Worm (Caenorhabditis elegans) whole organism, young adult: ENCODE data around the gene F13B6.2.

Source experiments
- B0261.1 ChIP-seq: sonication (generic microtip); optimal IDR thresholded peaks from 2 replicates; lab custom pipeline; 2016; ENCODE audit warnings: mild to moderate bottlenecking, missing genetic modification characterization, moderate library complexity, missing compliant biosample characterization
- C17E4.6 ChIP-seq: fragments of 200-800 bp; sonication (Bioruptor generic); IDR thresholded peaks from 2 replicates; pipeline ENCODE4 v1.3.6; 2022; ENCODE audit warnings: missing genetic modification reagents, missing genetic modification characterization, missing compliant biosample characterization
- F33H1.4 ChIP-seq: fragments of 200-800 bp; sonication (Bioruptor generic); IDR thresholded peaks from 2 replicates; pipeline ENCODE4 v1.3.6; 2022; ENCODE audit warnings: missing genetic modification reagents, missing genetic modification characterization, missing compliant biosample characterization
- F37B4.10 ChIP-seq: fragments of 200-800 bp; sonication (Bioruptor generic); IDR thresholded peaks from 2 replicates; pipeline ENCODE4 v1.3.6; 2022; ENCODE audit warnings: missing genetic modification characterization, missing compliant biosample characterization
- F55B11.4 ChIP-seq: sonication (generic microtip); optimal IDR thresholded peaks from 2 replicates; lab custom pipeline; 2016; ENCODE audit warnings: missing compliant biosample characterization, missing genetic modification characterization, borderline replicate concordance; ENCODE audit not compliant: insufficient read depth
- K12H6.12 ChIP-seq: fragments of 200-800 bp; sonication (Bioruptor generic); optimal IDR thresholded peaks from 2 replicates; lab custom pipeline; 2018; ENCODE audit warnings: mild to moderate bottlenecking, missing genetic modification characterization, missing compliant biosample characterization
- T26A5.8 ChIP-seq: sonication (generic microtip); optimal IDR thresholded peaks from 2 replicates; lab custom pipeline; 2016; ENCODE audit warnings: missing genetic modification characterization, missing compliant biosample characterization
- Y53G8AR.9 ChIP-seq: fragments of 200-800 bp; sonication (Bioruptor generic); conservative IDR thresholded peaks from 2 replicates; pipeline ENCODE4 v1.3.6; 2022; ENCODE audit warnings: missing genetic modification reagents, missing genetic modification characterization, missing compliant biosample characterization
- Y79H2A.3 ChIP-seq: fragments of 200-800 bp; sonication (Bioruptor generic); conservative IDR thresholded peaks from 2 replicates; pipeline ENCODE4 v1.3.6; 2022; ENCODE audit warnings: missing genetic modification reagents, missing genetic modification characterization, missing compliant biosample characterization
- Y95B8A.8 ChIP-seq: fragments of 200-800 bp; sonication (Bioruptor generic); IDR thresholded peaks from 2 replicates; pipeline ENCODE4 v1.3.6; 2022; ENCODE audit warnings: missing genetic modification reagents, missing genetic modification characterization, missing compliant biosample characterization
- aptf-3 ChIP-seq: fragments of 200-800 bp; sonication (Bioruptor generic); IDR thresholded peaks from 2 replicates; pipeline ENCODE4 v1.3.6; 2022; ENCODE audit warnings: missing genetic modification characterization, missing compliant biosample characterization
- atf-7 ChIP-seq: sonication (generic microtip); optimal IDR thresholded peaks from 2 replicates; lab custom pipeline; 2017; ENCODE audit warnings: mild to moderate bottlenecking, missing genetic modification characterization, missing compliant biosample characterization
- attf-6 ChIP-seq: fragments of 200-800 bp; sonication (Bioruptor generic); IDR thresholded peaks from 2 replicates; pipeline ENCODE4 v1.3.6; 2022; ENCODE audit warnings: missing genetic modification reagents, missing genetic modification characterization, missing compliant biosample characterization
- cebp-2 ChIP-seq: fragments of 200-800 bp; sonication (Bioruptor generic); IDR thresholded peaks from 2 replicates; pipeline ENCODE4 v1.3.6; 2022; ENCODE audit warnings: missing genetic modification characterization, missing compliant biosample characterization
- ceh-100 ChIP-seq: fragments of 200-800 bp; sonication (Bioruptor generic); IDR thresholded peaks from 2 replicates; pipeline ENCODE4 v1.3.6; 2022; ENCODE audit warnings: missing genetic modification reagents, missing genetic modification characterization, missing compliant biosample characterization
- ceh-27 ChIP-seq: fragments of 200-800 bp; sonication (Bioruptor generic); optimal IDR thresholded peaks from 2 replicates; lab custom pipeline; 2018; ENCODE audit warnings: mild to moderate bottlenecking, missing genetic modification characterization, moderate library complexity, missing compliant biosample characterization
- ceh-79 ChIP-seq: sonication (generic microtip); optimal IDR thresholded peaks from 2 replicates; lab custom pipeline; 2017; ENCODE audit warnings: mild to moderate bottlenecking, missing genetic modification characterization, missing compliant biosample characterization
- dpl-1 ChIP-seq: fragments of 150-350 bp; optimal IDR thresholded peaks from 2 replicates; lab custom pipeline; 2014; ENCODE audit warnings: missing biosample characterization, missing genetic modification reagents, missing genetic modification characterization
- efl-1 ChIP-seq: fragments of 150-350 bp; optimal IDR thresholded peaks from 2 replicates; lab custom pipeline; 2014; ENCODE audit warnings: missing biosample characterization, missing genetic modification reagents, missing genetic modification characterization
- egl-18 ChIP-seq: fragments of 200-800 bp; sonication (Bioruptor generic); IDR thresholded peaks from 2 replicates; pipeline ENCODE4 v1.3.6; 2022; ENCODE audit warnings: missing genetic modification reagents, missing genetic modification characterization, missing compliant biosample characterization
- hlh-26 ChIP-seq: fragments of 200-800 bp; sonication (Bioruptor generic); conservative IDR thresholded peaks from 2 replicates; pipeline ENCODE4 v1.3.6; 2022; ENCODE audit warnings: missing genetic modification reagents, missing genetic modification characterization, missing compliant biosample characterization
- hrde-1 ChIP-seq: sonication (generic microtip); optimal IDR thresholded peaks from 2 replicates; lab custom pipeline; 2016; ENCODE audit warnings: missing genetic modification characterization, mild to moderate bottlenecking, missing compliant biosample characterization, moderate library complexity, missing genotype, missing genetic modification reagents, borderline replicate concordance
- hsf-1 ChIP-seq: fragments of 200-800 bp; sonication (Bioruptor generic); IDR thresholded peaks from 2 replicates; pipeline ENCODE4 v1.3.6; 2022; ENCODE audit warnings: missing genetic modification reagents, missing genetic modification characterization, missing compliant biosample characterization
- lin-40 ChIP-seq: sonication (generic microtip); optimal IDR thresholded peaks from 2 replicates; lab custom pipeline; 2016; ENCODE audit warnings: missing genetic modification characterization, mild to moderate bottlenecking, missing compliant biosample characterization, missing genotype, missing genetic modification reagents
- lsy-27 ChIP-seq: sonication (generic microtip); optimal IDR thresholded peaks from 2 replicates; lab custom pipeline; 2017; ENCODE audit warnings: missing genetic modification characterization, mild to moderate bottlenecking, missing compliant biosample characterization, antibody characterized with exemption, missing genotype, borderline replicate concordance; ENCODE audit not compliant: insufficient read depth
- madf-3 ChIP-seq: fragments of 200-800 bp; sonication (Bioruptor generic); IDR thresholded peaks from 2 replicates; pipeline ENCODE4 v1.3.6; 2022; ENCODE audit warnings: missing genetic modification reagents, missing genetic modification characterization, missing compliant biosample characterization
- mcd-1 ChIP-seq: fragments of 200-800 bp; sonication (Bioruptor generic); IDR thresholded peaks from 2 replicates; pipeline ENCODE4 v1.3.6; 2022; ENCODE audit warnings: missing genetic modification reagents, missing genetic modification characterization, missing compliant biosample characterization
- nfya-2 ChIP-seq: fragments of 200-800 bp; sonication (Bioruptor generic); IDR thresholded peaks from 2 replicates; pipeline ENCODE4 v1.3.6; 2022; ENCODE audit warnings: missing genetic modification reagents, missing genetic modification characterization, missing compliant biosample characterization
- nhr-120 ChIP-seq: fragments of 200-800 bp; sonication (Bioruptor generic); IDR thresholded peaks from 2 replicates; pipeline ENCODE4 v1.3.6; 2022; ENCODE audit warnings: missing genetic modification characterization, missing compliant biosample characterization
- nhr-80 ChIP-seq: sonication (generic microtip); optimal IDR thresholded peaks from 2 replicates; lab custom pipeline; 2016; ENCODE audit warnings: missing genetic modification characterization, missing compliant biosample characterization
- pbrm-1 ChIP-seq: fragments of 200-800 bp; sonication (Bioruptor generic); IDR thresholded peaks from 2 replicates; pipeline ENCODE4 v1.3.6; 2022; ENCODE audit warnings: missing genetic modification reagents, missing genetic modification characterization, missing compliant biosample characterization
- repo-1 ChIP-seq: sonication (generic microtip); optimal IDR thresholded peaks from 2 replicates; lab custom pipeline; 2017; ENCODE audit warnings: mild to moderate bottlenecking, missing genetic modification characterization, missing compliant biosample characterization
- sea-2 ChIP-seq: fragments of 200-800 bp; sonication (Bioruptor generic); IDR thresholded peaks from 2 replicates; pipeline ENCODE4 v1.3.6; 2022; ENCODE audit warnings: missing genetic modification characterization, missing compliant biosample characterization
- snpc-1.3 ChIP-seq: sonication (generic microtip); optimal IDR thresholded peaks from 2 replicates; lab custom pipeline; 2017; ENCODE audit warnings: missing genetic modification characterization, mild to moderate bottlenecking, missing compliant biosample characterization, antibody characterized with exemption, moderate library complexity, missing genotype, missing genetic modification reagents; ENCODE audit not compliant: insufficient read depth
- snpc-3.4 ChIP-seq: sonication (generic microtip); optimal IDR thresholded peaks from 2 replicates; lab custom pipeline; 2017; ENCODE audit warnings: missing genetic modification characterization, mild to moderate bottlenecking, missing compliant biosample characterization, antibody characterized with exemption, moderate library complexity, missing genotype, missing genetic modification reagents
- tbx-9 ChIP-seq: sonication (generic microtip); optimal IDR thresholded peaks from 2 replicates; lab custom pipeline; 2016; ENCODE audit warnings: borderline replicate concordance, missing genetic modification characterization, inconsistent platforms, missing compliant biosample characterization
- zfh-2 ChIP-seq: fragments of 200-800 bp; sonication (Bioruptor generic); conservative IDR thresholded peaks from 2 replicates; pipeline ENCODE4 v1.3.6; 2022; ENCODE audit warnings: missing genetic modification reagents, missing genetic modification characterization, missing compliant biosample characterization
- ztf-18 ChIP-seq: sonication (generic microtip); optimal IDR thresholded peaks from 2 replicates; lab custom pipeline; 2016; ENCODE audit warnings: missing genotype, mild to moderate bottlenecking, missing genetic modification characterization, missing compliant biosample characterization
- ztf-25 ChIP-seq: fragments of 200-800 bp; sonication (Bioruptor generic); IDR thresholded peaks from 2 replicates; pipeline ENCODE4 v1.3.6; 2022; ENCODE audit warnings: missing genetic modification reagents, missing genetic modification characterization, missing compliant biosample characterization
- ztf-6 ChIP-seq: fragments of 200-800 bp; sonication (Bioruptor generic); IDR thresholded peaks from 2 replicates; pipeline ENCODE4 v1.3.6; 2022; ENCODE audit warnings: missing genetic modification reagents, missing genetic modification characterization, missing compliant biosample characterization

Gene F13B6.2

ce11 chrIV:7503322-7503721 lies 43.2 kb upstream of the F13B6.2 start, which contains the start of gene glt-6:
glt-6 (plus strand) TSS chrIV:7503622.
- TF ChIP-seq lin-40 (tag; lab: Kevin White, UChicago), result no peak
- TF ChIP-seq dpl-1, result no peak
- TF ChIP-seq tbx-9 (tag; lab: Kevin White, UChicago), result no peak
- TF ChIP-seq K12H6.12 (tag; lab: Kevin White, UChicago), result no peak
- TF ChIP-seq hrde-1, result no peak
- no peak for TF ChIP-seq ceh-79
- no peak for TF ChIP-seq hsf-1 (GFP tag; lab: Robert Waterston, UW)
- TF ChIP-seq ztf-25 (GFP tag; lab: Robert Waterston, UW), result no peak
- no peak for TF ChIP-seq zfh-2 (GFP tag; lab: Robert Waterston, UW)
- TF ChIP-seq Y53G8AR.9 (GFP tag; lab: Robert Waterston, UW), result no peak
- no peak for TF ChIP-seq atf-7 (tag; lab: Kevin White, UChicago)
- no peak for TF ChIP-seq lsy-27 (tag; lab: Kevin White, UChicago)
- no peak for TF ChIP-seq efl-1
- TF ChIP-seq F37B4.10 (GFP tag; lab: Robert Waterston, UW), result no peak
- no peak for TF ChIP-seq mcd-1 (GFP tag; lab: Robert Waterston, UW)
- TF ChIP-seq, all 124 proteins: peak for 0

- TF ChIP-seq nhr-80 (tag; lab: Kevin White, UChicago) (no peak), egl-18 (GFP tag; lab: Robert Waterston, UW) (no peak), pbrm-1 (GFP tag; lab: Robert Waterston, UW) (no peak), F33H1.4 (GFP tag; lab: Robert Waterston, UW) (no peak), B0261.1 (no peak), aptf-3 (GFP tag; lab: Robert Waterston, UW) (no peak), snpc-1.3 (tag; lab: Kevin White, UChicago) (no peak), C17E4.6 (no peak), tbx-9 (tag; lab: Kevin White, UChicago) (no peak), madf-3 (no peak), hlh-26 (GFP tag; lab: Robert Waterston, UW) (no peak), T26A5.8 (tag; lab: Kevin White, UChicago) (no peak), cebp-2 (GFP tag; lab: Robert Waterston, UW) (no peak), ceh-100 (GFP tag; lab: Robert Waterston, UW) (no peak), attf-6 (GFP tag; lab: Robert Waterston, UW) (no peak)
These were observed 41.2 kb upstream of the F13B6.2 start, which contains the start of gene F55G1.15 for ce11 chrIV:7501337-7501736. F55G1.15 (minus strand) TSS chrIV:7501437.

DNA sequence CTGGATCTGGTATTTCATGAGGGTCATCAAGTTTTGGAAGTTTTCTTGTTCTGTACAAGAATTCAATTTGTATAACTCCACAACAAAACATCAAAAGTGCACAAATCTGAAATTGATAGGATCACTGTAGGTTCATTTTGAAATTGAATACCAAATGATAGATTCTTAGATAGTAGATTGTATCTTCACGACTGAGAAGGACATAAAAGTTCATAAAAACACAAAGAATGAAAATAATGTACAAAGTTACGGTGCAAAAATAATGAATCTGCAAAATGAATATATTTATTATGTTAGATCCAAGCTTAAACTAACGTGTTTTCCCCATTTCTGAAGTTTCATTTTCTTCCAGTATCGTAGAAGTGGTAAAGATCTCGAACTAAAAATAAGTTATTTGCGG lies 40.8 kb upstream of the F13B6.2 start:
- no peak for TF ChIP-seq Y79H2A.3 (GFP tag; lab: Robert Waterston, UW)
- TF ChIP-seq nfya-2 (GFP tag; lab: Robert Waterston, UW), result no peak
- no peak for TF ChIP-seq F55B11.4 (tag; lab: Kevin White, UChicago)
- TF ChIP-seq repo-1, result no peak
- no peak for TF ChIP-seq ztf-18 (tag; lab: Kevin White, UChicago)
- TF ChIP-seq hlh-26 (GFP tag; lab: Robert Waterston, UW), result no peak
- TF ChIP-seq sea-2 (GFP tag; lab: Robert Waterston, UW), result no peak
- TF ChIP-seq ztf-6, result no peak
- no peak for TF ChIP-seq Y95B8A.8 (GFP tag; lab: Robert Waterston, UW)
- no peak for TF ChIP-seq nhr-120 (GFP tag; lab: Robert Waterston, UW)
- no peak for TF ChIP-seq snpc-3.4
- no peak for TF ChIP-seq ceh-27
- no peak for TF ChIP-seq hsf-1 (GFP tag; lab: Robert Waterston, UW)
